Fruit fly (Drosophila melanogaster) whole organism, adult: Measurements from ENCODE around the gene mio.

Experiments used
- CG11617 ChIP-seq: fragments of 200-800 bp; sonication (Bioruptor generic); optimal IDR thresholded peaks from 2 replicates; lab custom pipeline; 2017; ENCODE audit warnings: mild to moderate bottlenecking, missing biosample characterization, missing genetic modification reagents, missing genetic modification characterization
- CG12768 ChIP-seq: fragments of 200-800 bp; sonication (Bioruptor generic); optimal IDR thresholded peaks from 2 replicates; lab custom pipeline; 2017; ENCODE audit warnings: missing biosample characterization, missing genetic modification characterization, mild to moderate bottlenecking, moderate library complexity, missing genetic modification reagents
- CG14711 ChIP-seq: fragments of 200-800 bp; sonication (Bioruptor generic); optimal IDR thresholded peaks from 2 replicates; lab custom pipeline; 2018; ENCODE audit warnings: missing biosample characterization, mild to moderate bottlenecking, missing genetic modification characterization, moderate library complexity
- CG1620 ChIP-seq: fragments of 200-800 bp; sonication (Bioruptor generic); optimal IDR thresholded peaks from 2 replicates; lab custom pipeline; 2016; ENCODE audit warnings: missing biosample characterization, missing genetic modification characterization
- CG33017 ChIP-seq: fragments of 200-800 bp; sonication (Bioruptor generic); optimal IDR thresholded peaks from 2 replicates; lab custom pipeline; 2018; ENCODE audit warnings: missing biosample characterization, mild to moderate bottlenecking, missing genetic modification characterization, moderate library complexity
- CG5204 ChIP-seq: fragments of 200-800 bp; sonication (Bioruptor generic); optimal IDR thresholded peaks from 2 replicates; lab custom pipeline; 2016; ENCODE audit warnings: missing biosample characterization, missing genetic modification characterization
- CG7045 ChIP-seq: fragments of 200-800 bp; sonication (Bioruptor generic); optimal IDR thresholded peaks from 2 replicates; lab custom pipeline; 2017; ENCODE audit warnings: missing biosample characterization, mild to moderate bottlenecking, missing genetic modification characterization
- CG7101 ChIP-seq: fragments of 200-800 bp; sonication (Bioruptor generic); optimal IDR thresholded peaks from 2 replicates; lab custom pipeline; 2018; ENCODE audit warnings: missing biosample characterization, mild to moderate bottlenecking, missing genetic modification characterization, moderate library complexity
- Clk ChIP-seq: fragments of 200-800 bp; sonication (Bioruptor generic); optimal IDR thresholded peaks from 2 replicates; lab custom pipeline; 2017; ENCODE audit warnings: missing biosample characterization, missing genetic modification characterization
- Crg-1 ChIP-seq: fragments of 200-800 bp; sonication (Bioruptor generic); optimal IDR thresholded peaks from 2 replicates; lab custom pipeline; 2016; ENCODE audit warnings: missing biosample characterization, missing genetic modification characterization
- Hr96 ChIP-seq: fragments of 200-800 bp; sonication (Bioruptor generic); optimal IDR thresholded peaks from 2 replicates; lab custom pipeline; 2016; ENCODE audit warnings: missing biosample characterization, missing genetic modification characterization
- Mnt ChIP-seq: fragments of 200-800 bp; sonication (Bioruptor generic); optimal IDR thresholded peaks from 2 replicates; lab custom pipeline; 2016; ENCODE audit warnings: missing biosample characterization, mild to moderate bottlenecking, missing genetic modification characterization
- bab1 ChIP-seq: fragments of 200-800 bp; sonication (Bioruptor generic); optimal IDR thresholded peaks from 3 replicates; lab custom pipeline; 2019; ENCODE audit warnings: missing biosample characterization, mild to moderate bottlenecking, missing genetic modification characterization, moderate library complexity
- cic ChIP-seq: fragments of 200-800 bp; sonication (Bioruptor generic); optimal IDR thresholded peaks from 2 replicates; lab custom pipeline; 2017; ENCODE audit warnings: missing biosample characterization, mild to moderate bottlenecking, missing genetic modification characterization, moderate library complexity
- cnc ChIP-seq, 2 experiments: fragments of >200 bp; optimal IDR thresholded peaks; 2 replicates each; lab custom pipeline; 2017
- kay ChIP-seq: fragments of 200-800 bp; sonication (Bioruptor generic); peaks from one replicate; lab custom pipeline; 2016; ENCODE audit warnings: missing biosample characterization, missing genetic modification characterization, borderline replicate concordance
- ovo ChIP-seq: fragments of 200-800 bp; sonication (Bioruptor generic); optimal IDR thresholded peaks from 2 replicates; lab custom pipeline; 2016; ENCODE audit warnings: missing biosample characterization, missing genetic modification characterization
- pad ChIP-seq: fragments of 200-800 bp; sonication (Bioruptor generic); optimal IDR thresholded peaks from 3 replicates; lab custom pipeline; 2017; ENCODE audit warnings: missing biosample characterization, missing genetic modification characterization, mild to moderate bottlenecking, moderate library complexity, missing genetic modification reagents
- tj ChIP-seq: fragments of 200-800 bp; sonication (Bioruptor generic); optimal IDR thresholded peaks from 3 replicates; lab custom pipeline; 2017; ENCODE audit warnings: missing biosample characterization, mild to moderate bottlenecking, missing genetic modification characterization, moderate library complexity
- toe ChIP-seq: fragments of 200-800 bp; sonication (Bioruptor generic); optimal IDR thresholded peaks from 2 replicates; lab custom pipeline; 2016; ENCODE audit warnings: missing biosample characterization, missing genetic modification characterization

The mio gene

DNA sequence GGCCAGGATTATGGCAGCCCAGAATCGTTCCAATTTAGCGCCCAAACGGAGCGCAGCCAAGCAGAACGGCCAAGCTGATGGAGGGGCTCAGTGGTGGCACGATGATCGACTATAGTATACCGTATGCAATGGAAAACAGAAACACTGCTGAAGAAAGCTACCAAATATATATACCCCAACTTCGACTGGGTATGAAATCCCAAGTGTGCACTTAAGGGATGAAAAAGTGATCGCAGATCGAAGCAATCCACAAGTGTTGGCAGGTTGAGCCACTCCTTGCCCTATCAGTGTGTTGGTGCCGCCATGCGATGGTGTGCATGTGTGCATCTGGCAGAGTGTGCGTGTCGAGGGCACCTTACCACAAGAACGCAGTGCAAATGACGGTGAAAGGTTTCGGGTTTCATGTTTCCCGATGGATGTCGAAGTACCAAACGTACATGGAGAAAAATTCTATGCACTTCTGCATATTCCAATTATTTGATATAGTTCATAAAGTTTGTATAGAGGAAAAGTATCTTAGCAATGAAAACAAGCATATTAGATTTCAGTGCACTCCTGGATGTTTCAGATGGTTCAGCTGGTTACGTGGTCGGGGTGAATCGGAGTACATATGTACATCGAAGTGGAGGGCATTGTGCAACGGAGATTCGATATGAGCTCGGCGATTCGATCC, 35.0 kb upstream of the mio start:
- no peak for TF ChIP-seq ovo (GFP tag; lab: Kevin White, UChicago)
- TF ChIP-seq CG33017 (tag; lab: Kevin White, UChicago) = no peak
- TF ChIP-seq Mnt = no peak
- TF ChIP-seq CG14711 (tag; lab: Kevin White, UChicago) = no peak
- TF ChIP-seq toe (GFP tag; lab: Kevin White, UChicago) = no peak
- no peak for TF ChIP-seq pad (GFP tag; lab: Kevin White, UChicago)
- TF ChIP-seq CG1620 (GFP tag; lab: Kevin White, UChicago) = no peak
- TF ChIP-seq tj (GFP tag; lab: Kevin White, UChicago) = no peak
- no peak for TF ChIP-seq Clk (GFP tag; lab: Kevin White, UChicago)
- TF ChIP-seq CG12768 (GFP tag; lab: Kevin White, UChicago) = no peak
- no peak for TF ChIP-seq CG5204
- no peak for TF ChIP-seq bab1 (GFP tag; lab: Kevin White, UChicago)
- TF ChIP-seq kay (GFP tag; lab: Kevin White, UChicago) = no peak
- no peak for TF ChIP-seq Crg-1 (GFP tag; lab: Kevin White, UChicago)
- no peak for TF ChIP-seq Hr96 (GFP tag; lab: Kevin White, UChicago)
- no peak for TF ChIP-seq CG11617 (GFP tag; lab: Kevin White, UChicago)
- TF ChIP-seq CG7045 = no peak
- TF ChIP-seq cic = no peak
- TF ChIP-seq CG7101 (tag; lab: Kevin White, UChicago) = no peak

DNA sequence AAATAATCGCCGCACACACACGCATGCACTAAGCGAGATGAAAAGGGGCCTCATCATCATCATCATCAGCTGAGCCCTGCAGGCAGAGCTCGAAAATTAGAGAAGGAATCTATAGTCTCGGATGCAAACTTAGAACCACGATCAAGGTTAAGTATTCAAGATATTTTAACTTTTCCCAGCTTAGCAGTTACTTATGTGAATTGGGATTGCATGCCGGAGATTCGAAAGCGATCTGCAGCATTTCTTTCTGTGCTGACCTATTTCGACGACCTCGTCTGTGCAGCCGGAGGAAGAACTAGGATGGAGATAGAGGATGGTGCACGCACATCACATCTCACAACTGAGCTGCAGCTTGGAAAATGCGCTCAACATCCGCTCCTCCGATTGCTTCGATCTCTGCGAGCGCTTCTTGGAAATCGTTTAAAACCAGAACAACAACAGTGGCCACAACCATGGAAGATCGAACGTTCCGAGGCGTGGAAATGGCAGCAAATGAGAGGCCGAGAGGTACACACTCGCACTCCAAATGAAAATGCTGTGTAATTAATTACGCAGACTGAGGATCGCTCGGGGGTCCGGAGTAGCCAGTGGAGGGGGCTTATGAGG, 34.3 kb upstream of the mio start:
- TF ChIP-seq ovo (GFP tag; lab: Kevin White, UChicago) = no peak
- TF ChIP-seq CG1620 (GFP tag; lab: Kevin White, UChicago) = no peak
- no peak for TF ChIP-seq CG5204
- no peak for TF ChIP-seq CG7045
- TF ChIP-seq bab1 (GFP tag; lab: Kevin White, UChicago) = no peak
- TF ChIP-seq cnc (optimal IDR thresholded peaks at IDR 0.05; lab: Kevin White, UChicago) = no peak
- TF ChIP-seq tj (GFP tag; lab: Kevin White, UChicago) = no peak
- TF ChIP-seq pad (GFP tag; lab: Kevin White, UChicago) = no peak
- no peak for TF ChIP-seq Crg-1 (GFP tag; lab: Kevin White, UChicago)
- TF ChIP-seq Hr96 (GFP tag; lab: Kevin White, UChicago) = no peak
- no peak for TF ChIP-seq CG7101 (tag; lab: Kevin White, UChicago)
- TF ChIP-seq CG14711 (tag; lab: Kevin White, UChicago) = no peak
- no peak for TF ChIP-seq toe (GFP tag; lab: Kevin White, UChicago)
- no peak for TF ChIP-seq Mnt
- TF ChIP-seq Clk (GFP tag; lab: Kevin White, UChicago) = no peak
- no peak for TF ChIP-seq CG12768 (GFP tag; lab: Kevin White, UChicago)
- TF ChIP-seq CG33017 (tag; lab: Kevin White, UChicago) = no peak
- no peak for TF ChIP-seq cic
- TF ChIP-seq kay (GFP tag; lab: Kevin White, UChicago) = no peak
- TF ChIP-seq CG11617 (GFP tag; lab: Kevin White, UChicago) = no peak

DNA sequence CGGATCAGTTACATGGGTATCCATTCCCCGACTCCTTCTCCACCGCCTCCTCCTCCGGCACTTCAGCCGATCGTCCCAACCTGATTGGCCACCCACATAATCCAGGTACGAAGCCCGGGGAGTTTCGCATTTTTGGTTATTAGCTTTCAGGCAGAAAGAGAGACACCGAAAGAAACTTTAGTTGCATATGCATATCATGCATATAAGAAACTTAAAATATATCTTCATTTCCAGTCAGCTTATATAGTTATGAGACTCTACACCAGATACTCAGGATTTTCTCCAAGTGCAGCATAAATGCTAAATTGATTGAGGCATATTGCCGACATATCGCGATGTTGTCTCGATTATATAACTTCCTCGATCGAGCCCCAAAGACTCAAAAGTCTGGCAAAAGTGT, 33.0 kb upstream of the mio start:
- TF ChIP-seq kay (GFP tag; lab: Kevin White, UChicago) = no peak
- no peak for TF ChIP-seq pad (GFP tag; lab: Kevin White, UChicago)
- no peak for TF ChIP-seq cic
- no peak for TF ChIP-seq CG11617 (GFP tag; lab: Kevin White, UChicago)
- TF ChIP-seq Hr96 (GFP tag; lab: Kevin White, UChicago) = no peak
- no peak for TF ChIP-seq Crg-1 (GFP tag; lab: Kevin White, UChicago)
- TF ChIP-seq Clk (GFP tag; lab: Kevin White, UChicago) = no peak
- no peak for TF ChIP-seq toe (GFP tag; lab: Kevin White, UChicago)
- TF ChIP-seq Mnt = no peak
- no peak for TF ChIP-seq CG33017 (tag; lab: Kevin White, UChicago)
- TF ChIP-seq cnc (optimal IDR thresholded peaks at IDR 0.05; lab: Kevin White, UChicago) = no peak
- no peak for TF ChIP-seq ovo (GFP tag; lab: Kevin White, UChicago)

DNA sequence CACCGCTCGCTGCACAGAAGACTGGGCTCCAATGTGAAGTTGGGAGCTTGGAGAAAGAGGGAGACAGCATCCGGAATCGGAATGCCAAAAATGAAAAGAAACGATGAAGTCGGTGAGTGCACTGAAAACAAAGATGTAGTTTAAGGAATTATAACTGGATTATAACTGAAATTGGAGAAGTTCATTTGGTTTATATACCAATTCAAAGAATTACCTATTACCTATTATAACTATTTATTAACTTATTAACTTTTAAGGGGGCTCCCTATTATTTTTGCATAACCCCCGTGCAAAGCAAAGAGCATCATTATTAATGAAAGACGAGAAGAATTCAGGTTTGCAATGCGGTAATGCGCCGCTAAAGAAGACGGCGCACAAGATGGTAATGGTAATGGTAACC, 32.4 kb upstream of the mio start:
- no peak for TF ChIP-seq cic

DNA sequence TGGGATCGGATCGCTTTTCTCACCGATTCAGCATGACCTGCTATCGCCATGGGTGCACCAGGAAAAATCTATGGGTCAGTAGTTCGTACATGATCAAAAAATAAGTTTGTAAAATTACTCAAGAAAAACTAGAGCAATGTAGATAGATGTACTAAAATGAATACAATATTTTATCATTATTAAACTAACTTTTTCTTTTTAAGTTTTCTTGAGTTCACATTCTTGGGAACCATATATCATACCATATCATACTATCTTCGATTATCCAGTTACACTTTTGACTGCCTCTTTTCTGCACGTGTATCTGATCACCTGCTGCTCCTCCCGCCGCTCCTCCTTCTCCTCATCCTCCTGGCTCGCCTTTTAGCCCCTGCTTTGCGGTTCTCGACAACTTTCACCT, 31.7 kb upstream of the mio start:
- TF ChIP-seq Crg-1 (GFP tag; lab: Kevin White, UChicago) = no peak
- TF ChIP-seq cnc (optimal IDR thresholded peaks at IDR 0.05; lab: Kevin White, UChicago) = no peak

DNA sequence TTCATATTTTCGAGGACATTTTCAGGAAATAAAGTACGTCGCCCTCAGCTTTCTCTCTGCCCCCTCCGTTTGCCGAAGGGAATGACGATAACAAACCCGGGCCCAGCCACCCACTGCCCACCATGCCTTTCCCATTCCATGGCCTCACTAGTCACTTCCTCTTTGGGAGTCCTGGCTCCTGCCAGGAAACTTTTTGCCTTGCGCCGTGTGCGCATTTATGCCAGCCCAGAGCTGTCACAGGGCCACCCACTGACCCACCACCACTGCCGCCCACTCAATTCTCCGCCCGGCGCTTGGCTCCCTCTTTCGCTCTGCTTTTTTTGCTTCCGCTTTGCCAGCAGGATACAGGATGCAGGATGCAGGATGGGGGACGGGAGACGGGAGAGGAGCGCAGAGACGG, 29.7 kb upstream of the mio start:
- TF ChIP-seq cic (no peak), CG33017 (tag; lab: Kevin White, UChicago) (no peak), CG1620 (GFP tag; lab: Kevin White, UChicago) (no peak), CG11617 (GFP tag; lab: Kevin White, UChicago) (no peak), pad (GFP tag; lab: Kevin White, UChicago) (no peak), toe (GFP tag; lab: Kevin White, UChicago) (no peak), cnc (optimal IDR thresholded peaks at IDR 0.05; lab: Kevin White, UChicago) (no peak), CG7045 (no peak), CG5204 (no peak), Mnt (no peak), bab1 (GFP tag; lab: Kevin White, UChicago) (no peak), CG7101 (tag; lab: Kevin White, UChicago) (no peak), CG14711 (tag; lab: Kevin White, UChicago) (no peak), tj (GFP tag; lab: Kevin White, UChicago) (no peak), ovo (GFP tag; lab: Kevin White, UChicago) (no peak), kay (GFP tag; lab: Kevin White, UChicago) (no peak)
